Fruit fly (Drosophila melanogaster) whole organism, prepupa: Measurements from ENCODE around the gene obst-G.

ENCODE experiments used
- CG10631 ChIP-seq: fragments of 200-800 bp; sonication (Bioruptor generic); optimal IDR thresholded peaks from 2 replicates; lab custom pipeline; 2016; ENCODE audit warnings: missing biosample characterization, missing genetic modification characterization
- CG11902 ChIP-seq: fragments of 200-800 bp; sonication (Bioruptor generic); optimal IDR thresholded peaks from 3 replicates; lab custom pipeline; 2016; ENCODE audit warnings: missing biosample characterization, missing genetic modification characterization
- CG15336 ChIP-seq: fragments of 200-800 bp; sonication (Bioruptor generic); IDR thresholded peaks from 2 replicates; pipeline ENCODE4 v1.3.6; 2022; ENCODE audit warnings: missing biosample characterization, missing genetic modification characterization
- CG16779 ChIP-seq: fragments of 200-800 bp; sonication (Bioruptor generic); optimal IDR thresholded peaks from 3 replicates; lab custom pipeline; 2017; ENCODE audit warnings: missing biosample characterization, mild to moderate bottlenecking, missing genetic modification characterization
- CG3032 ChIP-seq: fragments of 200-800 bp; optimal IDR thresholded peaks from 2 replicates; lab custom pipeline; 2019; ENCODE audit warnings: missing biosample characterization, mild to moderate bottlenecking, missing genetic modification characterization, moderate library complexity
- CG31627 ChIP-seq: fragments of 200-800 bp; sonication (Bioruptor generic); optimal IDR thresholded peaks from 3 replicates; lab custom pipeline; 2016; ENCODE audit warnings: missing biosample characterization, missing genetic modification characterization
- CG32006 ChIP-seq: fragments of 200-800 bp; sonication (Bioruptor generic); optimal IDR thresholded peaks from 3 replicates; lab custom pipeline; 2017; ENCODE audit warnings: missing biosample characterization, mild to moderate bottlenecking, missing genetic modification characterization
- CG34406 ChIP-seq: fragments of 200-800 bp; sonication (Bioruptor generic); optimal IDR thresholded peaks from 3 replicates; lab custom pipeline; 2016; ENCODE audit warnings: missing biosample characterization, missing genetic modification characterization
- CG3919 ChIP-seq: fragments of 200-800 bp; sonication (Bioruptor generic); optimal IDR thresholded peaks from 3 replicates; lab custom pipeline; 2016; ENCODE audit warnings: missing biosample characterization, missing genetic modification characterization
- CG4318 ChIP-seq: fragments of 200-800 bp; sonication (Bioruptor generic); optimal IDR thresholded peaks from 3 replicates; lab custom pipeline; 2017; ENCODE audit warnings: missing biosample characterization, mild to moderate bottlenecking, missing genetic modification characterization
- CG6792 ChIP-seq: fragments of 200-800 bp; sonication (Bioruptor generic); optimal IDR thresholded peaks from 3 replicates; lab custom pipeline; 2016; ENCODE audit warnings: missing biosample characterization, missing genetic modification characterization
- CG6808 ChIP-seq: fragments of 200-800 bp; sonication (Bioruptor generic); optimal IDR thresholded peaks from 3 replicates; lab custom pipeline; 2017; ENCODE audit warnings: missing biosample characterization, missing genetic modification characterization, mild to moderate bottlenecking, moderate library complexity, missing genetic modification reagents
- CG6854 ChIP-seq: fragments of 200-800 bp; sonication (Bioruptor generic); optimal IDR thresholded peaks from 2 replicates; lab custom pipeline; 2017; ENCODE audit warnings: missing biosample characterization, mild to moderate bottlenecking, missing genetic modification characterization
- CG8119 ChIP-seq: fragments of 200-800 bp; sonication (Bioruptor generic); IDR thresholded peaks from 3 replicates; pipeline ENCODE4 v1.3.6; 2022; ENCODE audit warnings: missing biosample characterization, missing genetic modification characterization
- Eip75B ChIP-seq: fragments of 200-800 bp; sonication (Bioruptor generic); optimal IDR thresholded peaks from 3 replicates; lab custom pipeline; 2016; ENCODE audit warnings: missing biosample characterization, missing genetic modification characterization
- Ets96B ChIP-seq: fragments of 200-800 bp; optimal IDR thresholded peaks from 2 replicates; lab custom pipeline; 2019; ENCODE audit warnings: missing biosample characterization, mild to moderate bottlenecking, missing genetic modification characterization, moderate library complexity
- Gug ChIP-seq: fragments of 200-800 bp; sonication (Bioruptor generic); IDR thresholded peaks from 2 replicates; pipeline ENCODE4 v1.3.6; 2022; ENCODE audit warnings: missing biosample characterization, missing genetic modification characterization
- Hr38 ChIP-seq: sonication (Bioruptor generic); optimal IDR thresholded peaks from 2 replicates; lab custom pipeline; 2016; ENCODE audit warnings: missing biosample characterization, missing genetic modification characterization
- Hr4 ChIP-seq: fragments of 200-800 bp; sonication (Bioruptor generic); optimal IDR thresholded peaks from 3 replicates; lab custom pipeline; 2016; ENCODE audit warnings: missing biosample characterization, missing genetic modification characterization
- Met ChIP-seq: fragments of 200-800 bp; sonication (Bioruptor generic); optimal IDR thresholded peaks from 3 replicates; lab custom pipeline; 2016; ENCODE audit warnings: missing biosample characterization, missing genetic modification characterization
- OdsH ChIP-seq: fragments of 200-800 bp; sonication (Bioruptor generic); optimal IDR thresholded peaks from 3 replicates; lab custom pipeline; 2016; ENCODE audit warnings: missing biosample characterization, missing genetic modification characterization
- Sox102F ChIP-seq: fragments of 200-800 bp; sonication (Bioruptor generic); optimal IDR thresholded peaks from 2 replicates; lab custom pipeline; 2016; ENCODE audit warnings: missing biosample characterization, mild to moderate bottlenecking, missing genetic modification characterization
- Sox14 ChIP-seq: fragments of 200-800 bp; sonication (Bioruptor generic); optimal IDR thresholded peaks from 3 replicates; lab custom pipeline; 2016; ENCODE audit warnings: missing biosample characterization, missing genetic modification characterization
- acj6 ChIP-seq: fragments of 200-800 bp; sonication (Bioruptor generic); optimal IDR thresholded peaks from 3 replicates; lab custom pipeline; 2016; ENCODE audit warnings: missing biosample characterization, missing genetic modification characterization
- cyc ChIP-seq: fragments of 200-800 bp; sonication (Bioruptor generic); optimal IDR thresholded peaks from 3 replicates; lab custom pipeline; 2016; ENCODE audit warnings: missing biosample characterization, missing genetic modification characterization
- dsx ChIP-seq: fragments of 200-800 bp; optimal IDR thresholded peaks from 3 replicates; lab custom pipeline; 2019; ENCODE audit warnings: missing biosample characterization, mild to moderate bottlenecking, missing genetic modification characterization, moderate library complexity; ENCODE audit not compliant: poor library complexity, severe bottlenecking
- esn ChIP-seq: fragments of 200-800 bp; sonication (Bioruptor generic); optimal IDR thresholded peaks from 2 replicates; lab custom pipeline; 2016; ENCODE audit warnings: missing biosample characterization, mild to moderate bottlenecking, missing genetic modification characterization, moderate library complexity
- fd85E ChIP-seq: fragments of 200-800 bp; sonication (Bioruptor generic); optimal IDR thresholded peaks from 3 replicates; lab custom pipeline; 2016; ENCODE audit warnings: missing biosample characterization, missing genetic modification characterization
- fkh ChIP-seq: fragments of 200-800 bp; sonication (Bioruptor generic); optimal IDR thresholded peaks from 3 replicates; lab custom pipeline; 2017; ENCODE audit warnings: missing biosample characterization, mild to moderate bottlenecking, missing genetic modification characterization, moderate library complexity
- lz ChIP-seq: fragments of 200-800 bp; sonication (Bioruptor generic); optimal IDR thresholded peaks from 3 replicates; lab custom pipeline; 2016; ENCODE audit warnings: missing biosample characterization, missing genetic modification characterization
- net ChIP-seq: fragments of 200-800 bp; sonication (Bioruptor generic); optimal IDR thresholded peaks from 3 replicates; lab custom pipeline; 2016; ENCODE audit warnings: missing biosample characterization, missing genetic modification characterization
- salr ChIP-seq, 2 experiments: fragments of 200-800 bp; sonication (Bioruptor generic); optimal IDR thresholded peaks; 3 replicates each; lab custom pipeline; 2016 to 2018; ENCODE audit warnings: missing biosample characterization in 2 of 2, missing genetic modification characterization in 2 of 2, mild to moderate bottlenecking in 1 of 2
- ss ChIP-seq, 2 experiments: fragments of 200-800 bp; sonication (Bioruptor generic); optimal IDR thresholded peaks; 2 replicates in 1 of 2; 3 replicates in 1 of 2; lab custom pipeline; 2017 to 2018; ENCODE audit warnings: mild to moderate bottlenecking in 2 of 2, missing biosample characterization in 2 of 2, missing genetic modification characterization in 2 of 2, moderate library complexity in 1 of 2
- topi ChIP-seq: fragments of 200-800 bp; sonication (Bioruptor generic); optimal IDR thresholded peaks from 3 replicates; lab custom pipeline; 2016; ENCODE audit warnings: missing biosample characterization, missing genetic modification characterization
- vri ChIP-seq: fragments of 200-800 bp; sonication (Bioruptor generic); optimal IDR thresholded peaks from 3 replicates; lab custom pipeline; 2016; ENCODE audit warnings: missing biosample characterization, mild to moderate bottlenecking, missing genetic modification characterization

obst-G gene

dm6 chr3L:11953783-11954182 is 666 bp upstream of the obst-G start, which contains the start of gene CG7248:
CG7248 (plus strand) TSS chr3L:11954083.
- TF ChIP-seq Sox14 (GFP tag; lab: Kevin White, UChicago) (no peak), Gug (no peak), CG16779 (no peak), CG4318 (GFP tag; lab: Kevin White, UChicago) (no peak), CG8119 (no peak), OdsH (GFP tag; lab: Kevin White, UChicago) (no peak), CG10631 (GFP tag; lab: Kevin White, UChicago) (no peak), Sox102F (GFP tag; lab: Kevin White, UChicago) (no peak)

DNA sequence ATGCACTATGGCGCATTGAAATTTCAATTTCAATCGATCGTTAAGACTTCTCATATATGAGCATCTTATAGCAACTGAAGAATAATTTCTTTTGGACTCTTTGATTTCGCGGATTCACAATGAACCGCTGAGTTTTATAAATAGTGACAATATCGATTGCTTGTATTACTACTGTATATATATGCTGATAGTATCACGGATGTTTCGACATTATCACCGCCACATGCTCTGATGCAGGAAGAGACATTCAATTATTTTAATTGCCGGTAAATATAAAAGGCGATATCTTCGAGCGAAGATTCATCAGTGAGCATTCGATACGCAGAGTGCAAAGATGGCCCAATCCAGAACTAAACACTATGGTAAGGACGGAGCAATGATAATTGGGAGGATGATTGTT is 3.6 kb downstream of the obst-G start, which contains the start of gene CG17826:
Gene CG17826, plus strand, starts transcription at position 301 of the 400 bp plus-strand sequence.
- TF ChIP-seq fd85E (GFP tag; lab: Kevin White, UChicago) (no peak), CG4318 (GFP tag; lab: Kevin White, UChicago) (no peak), Hr4 (GFP tag; lab: Kevin White, UChicago) (no peak), CG32006 (GFP tag; lab: Kevin White, UChicago) (no peak), vri (GFP tag; lab: Kevin White, UChicago) (no peak), Eip75B (GFP tag; lab: Kevin White, UChicago) (no peak), cyc (GFP tag; lab: Kevin White, UChicago) (no peak), ss (GFP tag; optimal IDR thresholded peaks at IDR 0.05; lab: Kevin White, UChicago) (no peak), acj6 (GFP tag; lab: Kevin White, UChicago) (no peak), fkh (GFP tag; lab: Kevin White, UChicago) (no peak), CG3919 (GFP tag; lab: Kevin White, UChicago) (no peak), CG15336 (GFP tag; lab: Robert Waterston, UW) (no peak), Ets96B (tag; lab: Kevin White, UChicago) (no peak), CG34406 (GFP tag; lab: Kevin White, UChicago) (no peak), Hr38 (GFP tag; lab: Kevin White, UChicago) (no peak), Sox14 (GFP tag; lab: Kevin White, UChicago) (no peak), CG6808 (no peak)

DNA sequence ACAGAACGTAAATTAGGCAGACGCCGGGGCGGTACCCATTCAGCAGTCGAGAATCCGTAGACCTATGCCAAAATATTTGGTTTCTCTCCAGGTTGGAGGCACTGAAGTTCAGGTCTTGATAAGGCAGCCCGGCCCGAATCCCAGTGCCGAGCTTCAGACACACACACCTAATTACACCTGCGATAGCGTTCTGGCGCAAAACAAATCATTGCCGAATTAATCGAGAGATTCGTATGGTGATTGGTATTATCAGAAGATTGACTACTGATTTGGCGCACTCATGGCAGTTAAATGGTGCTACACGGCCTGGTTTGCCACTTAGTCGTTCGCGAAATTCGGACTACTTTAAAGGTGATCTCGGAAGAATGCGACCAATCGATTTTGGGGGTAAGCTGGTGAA is 5.8 kb downstream of the obst-G start, which contains the start of gene CG7252:
Gene CG7252, plus strand, starts transcription at position 319 of the 400 bp plus-strand sequence.
- TF ChIP-seq CG6792 (GFP tag; lab: Kevin White, UChicago) (no peak), lz (no peak), dsx (GFP tag; lab: Kevin White, UChicago) (no peak), Sox14 (GFP tag; lab: Kevin White, UChicago) (no peak), net (GFP tag; lab: Kevin White, UChicago) (no peak), CG10631 (GFP tag; lab: Kevin White, UChicago) (no peak), CG31627 (no peak), salr (GFP tag; optimal IDR thresholded peaks at IDR 0.05; lab: Kevin White, UChicago) (no peak), topi (GFP tag; lab: Kevin White, UChicago) (no peak), CG11902 (no peak), Met (no peak), CG4318 (GFP tag; lab: Kevin White, UChicago) (no peak), Eip75B (GFP tag; lab: Kevin White, UChicago) (no peak), CG6854 (no peak), esn (GFP tag; lab: Kevin White, UChicago) (no peak)

- no peak for TF ChIP-seq CG3032 (tag; lab: Kevin White, UChicago)
- no peak for TF ChIP-seq CG15336 (GFP tag; lab: Robert Waterston, UW)
Measured at dm6 chr3L:11944752-11945151, 8.4 kb downstream of the obst-G start, which contains the start of gene CG5883. CG5883 (minus strand) TSS chr3L:11944852.
